Worm (Caenorhabditis elegans) whole organism, L4/young adult: ENCODE measurements around the gene ttll-12.

ENCODE experiments used
- W03F9.2 ChIP-seq: fragments of 150-350 bp; optimal IDR thresholded peaks from 2 replicates; lab custom pipeline; 2014; ENCODE audit warnings: missing biosample characterization, missing genetic modification characterization
- dao-5 ChIP-seq: sonication (generic microtip); optimal IDR thresholded peaks from 2 replicates; lab custom pipeline; 2016; ENCODE audit warnings: missing genotype, missing genetic modification characterization, moderate library complexity, missing compliant biosample characterization
- him-1 ChIP-seq: sonication (generic microtip); optimal IDR thresholded peaks from 2 replicates; lab custom pipeline; 2016; ENCODE audit warnings: missing genotype, missing genetic modification reagents, missing genetic modification characterization, missing compliant biosample characterization

DNA sequence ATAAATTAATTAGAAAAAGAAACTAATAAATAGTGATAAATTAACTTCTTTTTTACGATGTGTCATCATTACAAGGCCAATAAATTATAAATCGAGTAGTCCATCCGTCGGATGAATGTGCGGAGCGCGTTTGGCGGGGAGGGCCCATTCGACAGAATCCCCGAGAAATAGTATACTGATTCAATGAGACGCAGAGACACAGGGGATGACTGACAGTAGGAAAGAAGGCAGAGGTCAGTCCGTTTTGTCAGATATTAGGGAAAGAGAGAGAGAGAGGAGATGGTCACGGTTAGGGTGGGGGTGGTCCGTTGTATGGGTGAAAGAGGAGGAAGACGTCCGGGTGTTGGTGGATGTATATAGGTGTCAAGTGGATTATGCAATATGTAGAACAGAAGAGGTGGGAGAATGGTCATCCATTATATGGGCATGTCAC is 30.2 kb upstream of the ttll-12 start:
- TF ChIP-seq W03F9.2 (no peak), him-1 (no peak), dao-5 (no peak)
